Worm (Caenorhabditis elegans) whole organism, dauer: ENCODE data around the gene E04D5.5.

Experiments
- unc-62 ChIP-seq: sonication (generic microtip); optimal IDR thresholded peaks from 2 replicates; lab custom pipeline; 2017; ENCODE audit warnings: missing biosample characterization, missing genetic modification reagents, missing genetic modification characterization

Gene E04D5.5

DNA sequence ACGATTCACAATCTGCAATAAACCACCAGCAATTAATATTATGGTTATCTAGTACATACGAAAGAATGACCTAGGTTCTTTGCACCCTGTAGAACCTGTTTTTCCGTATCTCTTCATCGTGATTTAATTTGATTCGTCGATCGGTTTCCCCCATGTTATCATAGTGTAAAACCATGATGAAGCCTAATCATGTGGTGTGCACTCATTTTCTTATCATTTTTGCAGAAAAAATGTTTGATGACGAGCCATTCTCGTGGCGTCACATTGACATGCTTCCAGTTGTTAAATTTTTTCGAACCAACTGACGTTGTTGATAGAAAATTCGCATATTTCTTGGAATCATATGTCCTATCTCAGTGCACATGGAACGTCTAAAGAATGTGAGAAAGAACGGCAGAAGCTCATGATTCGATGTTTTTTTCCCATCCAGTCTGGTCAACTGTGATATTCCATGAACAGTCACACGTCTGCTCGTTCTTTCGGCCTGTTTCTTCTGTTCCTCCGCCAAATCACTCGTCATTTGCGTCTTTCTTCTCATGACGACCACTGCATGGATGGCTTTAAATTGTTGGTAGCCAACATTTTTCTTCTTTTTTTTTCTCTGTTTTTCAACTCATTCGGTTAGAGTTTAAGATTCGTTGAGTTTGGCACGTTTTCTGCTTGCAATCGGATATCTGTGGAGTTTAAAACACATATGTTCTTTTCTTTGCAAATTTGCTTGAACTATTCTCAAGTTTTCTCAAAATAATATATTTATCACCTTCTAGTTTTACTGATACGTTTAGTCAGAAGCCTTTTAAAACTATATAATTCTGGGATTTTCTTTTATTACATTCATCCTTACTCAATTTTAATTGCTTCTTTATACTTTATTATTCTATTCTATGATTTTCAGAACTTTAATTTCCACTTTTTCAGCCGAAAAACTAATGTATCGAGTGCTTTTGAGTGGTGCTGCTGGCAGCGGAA lies 36.5 kb downstream of the E04D5.5 start, which contains the start of gene ZK673.2:
TSS of gene ZK673.2 (plus strand) at position 919 of the 969 bp plus-strand sequence.
- no peak for TF ChIP-seq unc-62 (GFP tag; lab: Kevin White, UChicago)

DNA sequence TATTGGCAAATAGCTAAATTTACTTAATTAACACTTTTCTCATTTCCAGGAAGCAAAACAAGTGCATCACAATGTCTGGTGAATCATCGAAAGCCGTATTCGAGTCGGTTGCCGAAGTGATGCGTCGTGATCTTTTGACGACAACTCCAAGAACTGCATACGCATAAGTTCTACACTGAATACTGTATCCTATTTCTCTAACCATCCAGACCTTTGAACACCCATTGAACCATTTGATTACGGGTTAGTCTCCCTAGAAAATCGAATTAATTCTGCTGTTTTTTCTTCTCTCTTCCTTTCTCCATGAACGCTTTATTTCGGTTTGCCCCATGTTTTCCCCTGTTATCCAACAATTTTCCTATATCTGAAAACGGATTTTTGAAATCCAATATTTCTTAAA lies 38.6 kb downstream of the E04D5.5 start, which contains the start of gene lin-56:
TSS of gene lin-56 (plus strand) at position 301 of the 400 bp plus-strand sequence.
- no peak for TF ChIP-seq unc-62 (GFP tag; lab: Kevin White, UChicago)

DNA sequence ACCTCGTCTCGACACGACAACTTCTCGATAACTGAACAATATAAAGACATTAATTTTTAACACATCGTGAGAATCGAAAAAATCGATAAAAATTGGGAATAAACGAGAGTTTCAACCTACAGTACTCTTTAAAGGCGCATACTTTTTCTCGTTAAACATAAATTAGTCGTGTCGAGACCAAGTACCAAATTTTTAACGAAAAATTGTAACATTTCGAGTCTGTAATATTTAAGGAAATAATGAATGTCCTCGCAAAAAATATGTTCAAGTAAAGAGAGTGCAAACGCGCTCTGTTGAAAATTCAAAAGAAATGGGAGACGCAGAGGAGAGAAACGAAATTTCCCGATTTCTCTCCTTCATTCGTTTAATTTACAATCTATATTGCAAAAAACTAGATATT lies 39.2 kb downstream of the E04D5.5 start:
- TF ChIP-seq unc-62 (GFP tag; lab: Kevin White, UChicago), result no peak

ce11 chrII:10452620-10453019 lies 41.5 kb downstream of the E04D5.5 start, which contains the start of gene ZK673.4:
Gene ZK673.4, plus strand, starts transcription at chrII:10452920.
- TF ChIP-seq unc-62 (GFP tag; lab: Kevin White, UChicago), result no peak

DNA sequence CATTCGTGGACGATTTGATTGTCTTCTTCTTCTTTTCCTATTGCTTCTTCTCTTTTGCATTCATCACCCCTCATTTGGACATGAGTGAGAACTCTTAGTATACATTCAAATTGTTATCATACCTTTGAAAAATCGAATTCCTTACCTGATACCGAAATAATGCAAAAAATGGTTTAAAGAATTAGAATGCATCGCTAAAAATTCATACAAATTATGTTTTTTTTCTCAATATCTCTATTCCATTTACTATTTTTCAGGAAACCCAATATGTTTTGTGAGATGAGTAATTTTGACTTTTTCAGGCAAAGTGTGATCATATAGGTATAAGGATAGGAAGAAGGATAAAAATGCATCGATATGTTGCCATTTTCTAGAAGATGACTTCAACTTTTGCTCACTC lies 45.9 kb downstream of the E04D5.5 start, which contains the start of gene ZK673.11:
TSS of gene ZK673.11 (plus strand) at position 301 of the 400 bp plus-strand sequence.
- no peak for TF ChIP-seq unc-62 (GFP tag; lab: Kevin White, UChicago)

- no peak for TF ChIP-seq unc-62 (GFP tag; lab: Kevin White, UChicago)
Observed at ce11 chrII:10461207-10461606, 50.1 kb downstream of the E04D5.5 start, which contains the start of gene ZK673.5. Gene ZK673.5, plus strand, starts transcription at chrII:10461507.
